Worm (Caenorhabditis elegans): ENCODE results near the gene srw-40.
A peak's percentile ranks its signal among the peaks of the same experiment; 100 is the strongest.

The srw-40 gene

ce11 chrII:4316011-4316410 lies at the start of gene srw-40:
Gene srw-40 (minus strand): TSS chrII:4316111.
- TF ChIP-seq ztf-4 (tag; optimal IDR thresholded peaks at IDR 0.05) (no peak), nhr-20 (tag; optimal IDR thresholded peaks at IDR 0.05) (no peak), ceh-88 (GFP tag; IDR thresholded peaks at IDR 0.05) (no peak), lin-13 (GFP tag; optimal IDR thresholded peaks at IDR 0.05) (no peak), isw-1 (GFP tag; IDR thresholded peaks at IDR 0.05) (no peak), sox-4 (tag; optimal IDR thresholded peaks at IDR 0.05) (no peak), ama-1 (optimal IDR thresholded peaks at IDR 0.05) (no peak), snu-23 (GFP tag; optimal IDR thresholded peaks at IDR 0.05) (no peak), mep-1 (tag; optimal IDR thresholded peaks at IDR 0.05) (no peak), dpl-1 (GFP tag; optimal IDR thresholded peaks at IDR 0.05) (no peak), mef-2 (tag; optimal IDR thresholded peaks at IDR 0.05) (no peak), unc-130 (tag; optimal IDR thresholded peaks at IDR 0.05) (no peak), ceh-82 (tag; optimal IDR thresholded peaks at IDR 0.05) (no peak), elt-3 (tag; optimal IDR thresholded peaks at IDR 0.05) (no peak), dsc-1 (tag; optimal IDR thresholded peaks at IDR 0.05) (no peak), ztf-11 (tag; optimal IDR thresholded peaks at IDR 0.05) (no peak), zag-1 (tag; optimal IDR thresholded peaks at IDR 0.05) (no peak)

ce11 chrII:4362088-4362487 lies 46.2 kb upstream of the srw-40 start:
- TF ChIP-seq nhr-85 (tag) (peak; percentile 63), lin-14 (GFP tag; optimal IDR thresholded peaks at IDR 0.05) (peak; percentile 48), efl-1 (optimal IDR thresholded peaks at IDR 0.05) (no peak), efl-1 (GFP tag; optimal IDR thresholded peaks at IDR 0.05 in 1 of 2) (peak in 1 of 2 experiments; percentile 87), unc-30 (tag; optimal IDR thresholded peaks at IDR 0.05) (no peak), nhr-20 (tag; optimal IDR thresholded peaks at IDR 0.05) (peak; percentile 1), tbx-2 (tag; optimal IDR thresholded peaks at IDR 0.05) (no peak), grh-1 (GFP tag; IDR thresholded peaks at IDR 0.05) (peak; percentile 96), jun-1 (tag; optimal IDR thresholded peaks at IDR 0.05) (peak; percentile 4)

- TF ChIP-seq alr-1 (tag; optimal IDR thresholded peaks at IDR 0.05; ENCODE audit: borderline replicate concordance) (no peak), efl-1 (optimal IDR thresholded peaks at IDR 0.05) (no peak), efl-1 (GFP tag; optimal IDR thresholded peaks at IDR 0.05 in 1 of 2) (peak in 1 of 2 experiments; percentile 4), snpc-4 (tag; optimal IDR thresholded peaks at IDR 0.05) (no peak)
These were observed 43.3 kb upstream of the srw-40 start for ce11 chrII:4359219-4359618.

- TF ChIP-seq egl-27 (tag; optimal IDR thresholded peaks at IDR 0.05) (no peak), aly-2 (tag; optimal IDR thresholded peaks at IDR 0.05) (no peak), skn-1 (tag; optimal IDR thresholded peaks at IDR 0.05) (no peak), egl-13 (tag; optimal IDR thresholded peaks at IDR 0.05) (no peak), rnt-1 (tag; optimal IDR thresholded peaks at IDR 0.05) (no peak), isw-1 (GFP tag; IDR thresholded peaks at IDR 0.05) (no peak), jun-1 (tag; optimal IDR thresholded peaks at IDR 0.05) (no peak), nhr-47 (tag; optimal IDR thresholded peaks at IDR 0.05) (no peak), fkh-8 (tag; optimal IDR thresholded peaks at IDR 0.05) (no peak), nhr-85 (tag) (no peak), tlp-1 (tag; optimal IDR thresholded peaks at IDR 0.05) (no peak), snpc-4 (tag; optimal IDR thresholded peaks at IDR 0.05) (no peak), C16A3.4 (tag; optimal IDR thresholded peaks at IDR 0.05) (no peak), nhr-84 (tag; optimal IDR thresholded peaks at IDR 0.05) (no peak), lin-15B (tag; optimal IDR thresholded peaks at IDR 0.05) (no peak), mab-9 (GFP tag; IDR thresholded peaks at IDR 0.05) (no peak), nhr-71 (tag; optimal IDR thresholded peaks at IDR 0.05) (no peak), sup-37 (GFP tag; optimal IDR thresholded peaks at IDR 0.05) (no peak), blmp-1 (tag; optimal IDR thresholded peaks at IDR 0.05) (no peak)
These were observed 42.9 kb upstream of the srw-40 start, which contains the start of gene lat-2 for ce11 chrII:4358765-4359164. Gene lat-2 (plus strand): TSS chrII:4359065.

Data from whole organism, L1 larva.